Worm (Caenorhabditis elegans) whole organism, L2 larva: Measurements from ENCODE around the gene hmgr-1.
A peak's percentile ranks its signal among the peaks of the same experiment; 100 is the strongest.

Source experiments
- C34F6.9 ChIP-seq: fragments of 150-350 bp; optimal IDR thresholded peaks from 2 replicates; lab custom pipeline; 2014; ENCODE audit warnings: missing biosample characterization, missing genetic modification characterization
- F13H6.1 ChIP-seq: sonication (generic microtip); optimal IDR thresholded peaks from 2 replicates; lab custom pipeline; 2016; ENCODE audit warnings: missing genetic modification characterization, missing compliant biosample characterization
- R02D3.7 ChIP-seq: fragments of 150-350 bp; optimal IDR thresholded peaks from 2 replicates; lab custom pipeline; 2014; ENCODE audit warnings: missing biosample characterization, missing genetic modification characterization
- Y55F3AM.14 ChIP-seq: fragments of 200-800 bp; sonication (Bioruptor generic); optimal IDR thresholded peaks from 2 replicates; lab custom pipeline; 2018; ENCODE audit warnings: mild to moderate bottlenecking, missing genetic modification characterization, missing compliant biosample characterization
- ZK546.5 ChIP-seq: sonication (generic microtip); optimal IDR thresholded peaks from 2 replicates; lab custom pipeline; 2017; ENCODE audit warnings: missing biosample characterization, missing genetic modification characterization
- alr-1 ChIP-seq: fragments of 150-350 bp; optimal IDR thresholded peaks from 2 replicates; lab custom pipeline; 2014; ENCODE audit warnings: missing biosample characterization, missing genetic modification characterization
- aly-2 ChIP-seq: fragments of 150-350 bp; optimal IDR thresholded peaks from 2 replicates; lab custom pipeline; 2014; ENCODE audit warnings: missing biosample characterization, missing genetic modification characterization
- ama-1 ChIP-seq: fragments of 150-350 bp; optimal IDR thresholded peaks from 2 replicates; lab custom pipeline; 2018; ENCODE audit warnings: inconsistent platforms
- blmp-1 ChIP-seq: sonication (generic microtip); optimal IDR thresholded peaks from 2 replicates; lab custom pipeline; 2017; ENCODE audit warnings: missing genetic modification characterization, mild to moderate bottlenecking, missing compliant biosample characterization, antibody characterized with exemption, moderate library complexity; ENCODE audit not compliant: insufficient read depth
- ceh-16 ChIP-seq: fragments of 150-350 bp; optimal IDR thresholded peaks from 2 replicates; lab custom pipeline; 2014; ENCODE audit warnings: missing biosample characterization, missing genetic modification characterization
- ceh-82 ChIP-seq: fragments of 150-350 bp; optimal IDR thresholded peaks from 2 replicates; lab custom pipeline; 2014; ENCODE audit warnings: missing biosample characterization, missing genetic modification characterization
- crh-2 ChIP-seq: sonication (generic microtip); optimal IDR thresholded peaks from 2 replicates; lab custom pipeline; 2017; ENCODE audit warnings: missing biosample characterization, missing genetic modification characterization
- dmd-4 ChIP-seq: sonication (generic microtip); optimal IDR thresholded peaks from 2 replicates; lab custom pipeline; 2017; ENCODE audit warnings: missing biosample characterization, missing genetic modification characterization
- egl-27 ChIP-seq: sonication (generic microtip); optimal IDR thresholded peaks from 3 replicates; lab custom pipeline; 2017; ENCODE audit warnings: missing biosample characterization, missing genetic modification reagents, missing genetic modification characterization
- elt-1 ChIP-seq: fragments of 150-350 bp; optimal IDR thresholded peaks from 2 replicates; lab custom pipeline; 2014; ENCODE audit warnings: missing biosample characterization, missing genetic modification characterization
- elt-3 ChIP-seq: sonication (generic microtip); optimal IDR thresholded peaks from 2 replicates; lab custom pipeline; 2017; ENCODE audit warnings: missing biosample characterization, missing genetic modification characterization
- fos-1 ChIP-seq: fragments of 150-350 bp; optimal IDR thresholded peaks from 2 replicates; lab custom pipeline; 2014; ENCODE audit warnings: missing biosample characterization, missing genetic modification characterization
- gmeb-1 ChIP-seq: fragments of 150-350 bp; optimal IDR thresholded peaks from 2 replicates; lab custom pipeline; 2014; ENCODE audit warnings: missing biosample characterization, missing genetic modification characterization
- lin-11 ChIP-seq: fragments of 150-350 bp; sonication (generic microtip); optimal IDR thresholded peaks from 2 replicates; lab custom pipeline; 2014; ENCODE audit warnings: missing biosample characterization, missing genetic modification characterization, inconsistent platforms, mixed read lengths
- lin-13 ChIP-seq: fragments of 150-350 bp; optimal IDR thresholded peaks from 2 replicates; lab custom pipeline; 2014; ENCODE audit warnings: missing biosample characterization, missing genetic modification reagents, missing genetic modification characterization
- lin-39 ChIP-seq: fragments of 150-350 bp; optimal IDR thresholded peaks from 2 replicates; lab custom pipeline; 2014; ENCODE audit warnings: missing biosample characterization, missing genetic modification reagents, missing genetic modification characterization
- lsy-2 ChIP-seq, 2 experiments: fragments of 150-350 bp in 1 of 2; sonication (generic microtip) in 1 of 2; optimal IDR thresholded peaks; 2 replicates each; lab custom pipeline; 2014 to 2017; ENCODE audit warnings: missing biosample characterization in 2 of 2, missing genetic modification characterization in 2 of 2
- mab-5 ChIP-seq: fragments of 150-350 bp; optimal IDR thresholded peaks from 2 replicates; lab custom pipeline; 2014; ENCODE audit warnings: missing biosample characterization, missing genetic modification characterization
- mbf-1 ChIP-seq: sonication (generic microtip); optimal IDR thresholded peaks from 2 replicates; lab custom pipeline; 2017; ENCODE audit warnings: missing biosample characterization, missing genetic modification characterization
- mdl-1 ChIP-seq, 2 experiments: fragments of 150-350 bp in 1 of 2; sonication (generic microtip) in 1 of 2; optimal IDR thresholded peaks; 2 replicates each; lab custom pipeline; 2017; ENCODE audit warnings: missing biosample characterization in 2 of 2, missing genetic modification characterization in 2 of 2
- nhr-10 ChIP-seq: sonication (generic microtip); optimal IDR thresholded peaks from 2 replicates; lab custom pipeline; 2017; ENCODE audit warnings: missing biosample characterization, missing genetic modification characterization
- nhr-11 ChIP-seq: fragments of 150-350 bp; optimal IDR thresholded peaks from 2 replicates; lab custom pipeline; 2014; ENCODE audit warnings: missing biosample characterization, missing genetic modification characterization
- nhr-12 ChIP-seq: fragments of 150-350 bp; optimal IDR thresholded peaks from 2 replicates; lab custom pipeline; 2014; ENCODE audit warnings: missing biosample characterization, missing genetic modification characterization
- nhr-129 ChIP-seq: fragments of 150-350 bp; optimal IDR thresholded peaks from 2 replicates; lab custom pipeline; 2014; ENCODE audit warnings: missing biosample characterization, missing genetic modification characterization
- nhr-21 ChIP-seq: fragments of 150-350 bp; optimal IDR thresholded peaks from 2 replicates; lab custom pipeline; 2014; ENCODE audit warnings: missing biosample characterization, missing genetic modification characterization
- nhr-23 ChIP-seq: fragments of 150-350 bp; optimal IDR thresholded peaks from 2 replicates; lab custom pipeline; 2014; ENCODE audit warnings: missing biosample characterization, missing genetic modification reagents, missing genetic modification characterization
- nhr-237 ChIP-seq: fragments of 150-350 bp; optimal IDR thresholded peaks from 2 replicates; lab custom pipeline; 2014; ENCODE audit warnings: missing biosample characterization, missing genetic modification characterization
- nhr-25 ChIP-seq: fragments of 150-350 bp; sonication (generic microtip); optimal IDR thresholded peaks from 3 replicates; lab custom pipeline; 2014; ENCODE audit warnings: missing biosample characterization, missing genetic modification characterization
- nhr-6 ChIP-seq: fragments of 150-350 bp; optimal IDR thresholded peaks from 2 replicates; lab custom pipeline; 2014; ENCODE audit warnings: missing biosample characterization, missing genetic modification characterization
- nhr-77 ChIP-seq: fragments of 150-350 bp; optimal IDR thresholded peaks from 2 replicates; lab custom pipeline; 2014; ENCODE audit warnings: missing biosample characterization, missing genetic modification characterization
- peb-1 ChIP-seq: fragments of 150-350 bp; optimal IDR thresholded peaks from 2 replicates; lab custom pipeline; 2014; ENCODE audit warnings: missing biosample characterization, missing genetic modification characterization
- sem-4 ChIP-seq: fragments of 150-350 bp; optimal IDR thresholded peaks from 2 replicates; lab custom pipeline; 2014; ENCODE audit warnings: missing biosample characterization, missing genetic modification reagents, missing genetic modification characterization
- skn-1 ChIP-seq: sonication (generic microtip); optimal IDR thresholded peaks from 2 replicates; lab custom pipeline; 2017; ENCODE audit warnings: missing biosample characterization, missing genetic modification characterization
- sma-3 ChIP-seq: sonication (generic microtip); optimal IDR thresholded peaks from 2 replicates; lab custom pipeline; 2016; ENCODE audit warnings: missing genetic modification reagents, missing genetic modification characterization, missing compliant biosample characterization
- sma-9 ChIP-seq, 2 experiments: fragments of 150-350 bp in 1 of 2; sonication (generic microtip) in 1 of 2; optimal IDR thresholded peaks; 2 replicates each; lab custom pipeline; 2014 to 2016; ENCODE audit warnings: missing genetic modification characterization in 2 of 2, mild to moderate bottlenecking in 1 of 2, missing biosample characterization in 1 of 2, missing compliant biosample characterization in 1 of 2, missing genetic modification reagents in 1 of 2, moderate library complexity in 1 of 2
- snpc-4 ChIP-seq: fragments of 150-350 bp; optimal IDR thresholded peaks from 2 replicates; lab custom pipeline; 2014; ENCODE audit warnings: missing biosample characterization, missing genetic modification characterization
- unc-39 ChIP-seq: fragments of 150-350 bp; optimal IDR thresholded peaks from 2 replicates; lab custom pipeline; 2014; ENCODE audit warnings: missing biosample characterization, missing genetic modification characterization
- unc-55 ChIP-seq: fragments of 150-350 bp; sonication (generic microtip); optimal IDR thresholded peaks from 3 replicates; lab custom pipeline; 2014; ENCODE audit warnings: missing biosample characterization, missing genetic modification reagents, missing genetic modification characterization
- unc-62 ChIP-seq: fragments of 150-350 bp; optimal IDR thresholded peaks from 2 replicates; lab custom pipeline; 2014; ENCODE audit warnings: missing biosample characterization, missing genetic modification reagents, missing genetic modification characterization
- zag-1 ChIP-seq: fragments of 150-350 bp; optimal IDR thresholded peaks from 2 replicates; lab custom pipeline; 2014; ENCODE audit warnings: missing biosample characterization, missing genetic modification characterization
- ztf-1 ChIP-seq: fragments of 200-800 bp; sonication (Bioruptor generic); conservative IDR thresholded peaks from 2 replicates; pipeline ENCODE4 v1.3.6; 2022; ENCODE audit warnings: missing genetic modification characterization, missing compliant biosample characterization
- ztf-11 ChIP-seq: sonication (generic microtip); optimal IDR thresholded peaks from 2 replicates; lab custom pipeline; 2017; ENCODE audit warnings: missing biosample characterization, missing genetic modification characterization
- ztf-4 ChIP-seq: fragments of 150-350 bp; optimal IDR thresholded peaks from 2 replicates; lab custom pipeline; 2014; ENCODE audit warnings: missing biosample characterization, missing genetic modification characterization

Gene hmgr-1

DNA sequence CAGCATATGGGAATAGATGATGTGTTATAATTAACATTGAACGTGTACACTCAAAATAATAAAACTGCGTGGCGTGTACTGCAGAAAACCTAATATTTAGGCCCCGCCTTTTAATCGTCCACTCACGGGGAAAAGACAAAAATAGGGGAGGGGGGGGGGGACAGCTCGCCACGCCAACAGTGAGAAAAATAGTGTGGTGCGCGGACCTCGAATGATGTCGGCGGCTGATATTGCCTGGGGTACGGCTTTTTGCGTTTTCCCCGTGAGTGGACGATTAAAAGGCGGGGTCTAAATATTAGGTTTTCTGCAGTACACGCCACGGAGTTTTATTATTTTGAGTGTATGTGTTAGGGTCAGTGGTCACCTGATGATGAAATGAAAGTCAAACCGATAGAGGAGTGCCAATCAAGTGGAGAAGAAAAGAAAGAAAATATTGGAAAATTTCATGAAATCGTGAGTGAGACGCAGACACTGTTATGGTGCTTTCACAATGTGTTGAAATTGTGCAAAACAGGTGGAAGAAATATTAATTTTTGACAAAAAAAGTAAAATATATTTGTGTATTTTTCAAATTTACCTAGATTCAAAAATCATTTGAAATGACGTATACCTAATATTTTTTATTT, 25.3 kb upstream of the hmgr-1 start:
- TF ChIP-seq lsy-2 (tag; optimal IDR thresholded peaks at IDR 0.05; lab: Kevin White, UChicago) (peak in 1 of 2 experiments; percentile 12), crh-2 (tag; lab: Kevin White, UChicago) (peak; percentile 11), nhr-129 (tag; lab: Kevin White, UChicago) (peak; percentile 57)

DNA sequence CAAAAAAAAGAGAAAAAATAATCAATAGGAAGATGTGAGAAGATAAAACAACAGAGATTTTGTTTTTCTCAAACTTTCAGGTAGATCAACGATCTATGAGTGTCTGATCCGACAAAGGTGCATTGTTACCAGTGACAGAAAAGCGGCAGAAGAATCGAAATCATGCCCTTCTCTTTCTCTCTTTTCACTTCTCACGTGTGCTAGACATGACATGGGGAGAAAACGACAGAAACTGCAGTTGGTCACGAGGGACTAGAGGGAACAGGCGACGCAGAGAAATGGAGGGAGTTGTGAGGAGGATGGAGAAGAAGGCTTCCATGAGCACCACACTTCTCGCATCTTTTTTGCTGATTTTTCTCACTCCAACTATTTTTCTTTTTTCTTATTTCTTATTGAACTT, 24.1 kb upstream of the hmgr-1 start, which contains the start of gene F56C9.10:
TSS of gene F56C9.10 (minus strand) at position 97 of the 400 bp plus-strand sequence.
- TF ChIP-seq mbf-1 (tag; lab: Kevin White, UChicago) = no peak
- no peak for TF ChIP-seq nhr-10 (tag; lab: Kevin White, UChicago)
- TF ChIP-seq unc-55 (GFP tag; lab: Kevin White, UChicago) = peak; percentile 72
- TF ChIP-seq zag-1 (tag; lab: Kevin White, UChicago) = peak; percentile 84
- no peak for TF ChIP-seq peb-1 (tag; lab: Kevin White, UChicago)
- TF ChIP-seq sma-9 (GFP tag; optimal IDR thresholded peaks at IDR 0.05; lab: Kevin White, UChicago) = peak; percentile 89
- TF ChIP-seq sma-9 (tag; optimal IDR thresholded peaks at IDR 0.05; lab: Kevin White, UChicago) = no peak
- peak; percentile 63 for TF ChIP-seq egl-27
- no peak for TF ChIP-seq ztf-11 (tag; lab: Kevin White, UChicago)
- peak; percentile 92 for TF ChIP-seq nhr-25 (tag; lab: Kevin White, UChicago)
- TF ChIP-seq dmd-4 (tag; lab: Kevin White, UChicago) = no peak
- TF ChIP-seq lin-11 = peak; percentile 77
- no peak for TF ChIP-seq elt-1
- TF ChIP-seq nhr-6 (tag; lab: Kevin White, UChicago) = peak; percentile 54
- no peak for TF ChIP-seq nhr-12 (tag; lab: Kevin White, UChicago)
- TF ChIP-seq nhr-237 (tag; lab: Kevin White, UChicago) = no peak
- TF ChIP-seq ceh-82 = no peak
- TF ChIP-seq ceh-16 = no peak
- TF ChIP-seq nhr-11 = no peak
- TF ChIP-seq ztf-1 (GFP tag; lab: Robert Waterston, UW) = no peak
- peak; percentile 99 for TF ChIP-seq blmp-1
- TF ChIP-seq aly-2 (tag; lab: Kevin White, UChicago) = no peak
- peak; percentile 92 for TF ChIP-seq ztf-4 (tag; lab: Kevin White, UChicago)
- peak; percentile 30 for TF ChIP-seq snpc-4 (tag; lab: Kevin White, UChicago)
- no peak for TF ChIP-seq nhr-23 (tag; lab: Kevin White, UChicago)
- peak; percentile 35 for TF ChIP-seq mab-5
- no peak for TF ChIP-seq R02D3.7
- TF ChIP-seq mdl-1 (tag; optimal IDR thresholded peaks at IDR 0.05; lab: Kevin White, UChicago) = peak; percentile 90 to 95
- peak; percentile 77 for TF ChIP-seq lin-13 (GFP tag; lab: Kevin White, UChicago)
- TF ChIP-seq ama-1 (lab: Kevin White, UChicago) = peak; percentile 66
- TF ChIP-seq crh-2 (tag; lab: Kevin White, UChicago) = peak; percentile 91
- TF ChIP-seq nhr-129 (tag; lab: Kevin White, UChicago) = peak; percentile 98
- peak; percentile 90 for TF ChIP-seq nhr-21 (tag; lab: Kevin White, UChicago)
- peak; percentile 85 for TF ChIP-seq F13H6.1 (tag; lab: Kevin White, UChicago)
- peak; percentile 86 for TF ChIP-seq fos-1 (tag; lab: Kevin White, UChicago)
- TF ChIP-seq sma-3 (GFP tag; lab: Kevin White, UChicago) = peak; percentile 88
- peak; percentile 1 for TF ChIP-seq skn-1 (tag; lab: Kevin White, UChicago)
- TF ChIP-seq gmeb-1 = peak; percentile 79
- no peak for TF ChIP-seq lin-39 (tag; lab: Kevin White, UChicago)
- no peak for TF ChIP-seq elt-3 (tag; lab: Kevin White, UChicago)
- TF ChIP-seq unc-62 = peak; percentile 52
- peak; percentile 63 for TF ChIP-seq Y55F3AM.14 (GFP tag; lab: Kevin White, UChicago)
- peak; percentile 54 for TF ChIP-seq ZK546.5 (tag; lab: Kevin White, UChicago)
- TF ChIP-seq lsy-2 (tag; optimal IDR thresholded peaks at IDR 0.05; lab: Kevin White, UChicago) = peak; percentile 39 to 93
- TF ChIP-seq C34F6.9 (tag; lab: Kevin White, UChicago) = peak; percentile 98
- no peak for TF ChIP-seq alr-1 (tag; lab: Kevin White, UChicago)
- TF ChIP-seq nhr-77 = no peak
- TF ChIP-seq unc-39 (tag; lab: Kevin White, UChicago) = no peak
- TF ChIP-seq sem-4 (tag; lab: Kevin White, UChicago) = peak; percentile 83
- TF ChIP-seq, all 48 proteins: peak for 28
